Fruit fly (Drosophila melanogaster) whole organism, embryonic: ENCODE results near the gene Arpc1.

Experiments used
- BEAF-32 ChIP-seq: fragments of 200-800 bp; sonication (Bioruptor generic); optimal IDR thresholded peaks from 3 replicates; lab custom pipeline; 2017; ENCODE audit warnings: missing biosample characterization, missing genetic modification characterization, mild to moderate bottlenecking, moderate library complexity, missing genetic modification reagents
- C15 ChIP-seq: fragments of 200-800 bp; sonication (Bioruptor generic); IDR thresholded peaks from 3 replicates; pipeline ENCODE4 v1.3.6; 2022; ENCODE audit warnings: missing biosample characterization, missing genetic modification characterization
- CG10274 ChIP-seq: fragments of 200-800 bp; sonication (Bioruptor generic); optimal IDR thresholded peaks from 3 replicates; lab custom pipeline; 2017; ENCODE audit warnings: missing biosample characterization, mild to moderate bottlenecking, missing genetic modification characterization
- CG10543 ChIP-seq: fragments of 200-800 bp; sonication (Bioruptor generic); optimal IDR thresholded peaks from 3 replicates; lab custom pipeline; 2017; ENCODE audit warnings: missing biosample characterization, mild to moderate bottlenecking, missing genetic modification characterization, moderate library complexity
- CG11504 ChIP-seq: fragments of 200-800 bp; sonication (Bioruptor generic); optimal IDR thresholded peaks from 3 replicates; lab custom pipeline; 2019; ENCODE audit warnings: missing biosample characterization, mild to moderate bottlenecking, missing genetic modification characterization, moderate library complexity
- CG12104 ChIP-seq: fragments of 200-800 bp; sonication (Bioruptor generic); optimal IDR thresholded peaks from 3 replicates; lab custom pipeline; 2016; ENCODE audit warnings: missing biosample characterization, missing genetic modification characterization
- CG12219 ChIP-seq: fragments of 200-800 bp; sonication (Bioruptor generic); optimal IDR thresholded peaks from 3 replicates; lab custom pipeline; 2018; ENCODE audit warnings: missing biosample characterization, mild to moderate bottlenecking, missing genetic modification characterization
- CG12299 ChIP-seq: fragments of 200-800 bp; sonication (Bioruptor generic); optimal IDR thresholded peaks from 2 replicates; lab custom pipeline; 2018; ENCODE audit warnings: missing biosample characterization, mild to moderate bottlenecking, missing genetic modification characterization
- CG13424 ChIP-seq: fragments of 200-800 bp; sonication (Bioruptor generic); optimal IDR thresholded peaks from 2 replicates; lab custom pipeline; 2019; ENCODE audit warnings: missing biosample characterization, mild to moderate bottlenecking, missing genetic modification characterization, moderate library complexity
- CG14710 ChIP-seq: fragments of 200-800 bp; sonication (Bioruptor generic); optimal IDR thresholded peaks from 3 replicates; lab custom pipeline; 2019; ENCODE audit warnings: missing biosample characterization, mild to moderate bottlenecking, missing genetic modification characterization, moderate library complexity
- CG16813 ChIP-seq: fragments of 200-800 bp; sonication (Bioruptor generic); IDR thresholded peaks from 3 replicates; pipeline ENCODE4 v1.3.6; 2022; ENCODE audit warnings: missing biosample characterization, missing genetic modification characterization; ENCODE audit not compliant: partially characterized antibody
- CG17361 ChIP-seq: fragments of 200-800 bp; sonication (Bioruptor generic); IDR thresholded peaks from 3 replicates; pipeline ENCODE4 v1.3.6; 2022; ENCODE audit warnings: missing biosample characterization, missing genetic modification characterization
- CG17385 ChIP-seq: fragments of 200-800 bp; sonication (Bioruptor generic); optimal IDR thresholded peaks from 3 replicates; lab custom pipeline; 2018; ENCODE audit warnings: missing biosample characterization, mild to moderate bottlenecking, missing genetic modification characterization
- CG17612 ChIP-seq: fragments of 200-800 bp; sonication (Bioruptor generic); IDR thresholded peaks from 2 replicates; pipeline ENCODE4 v1.3.6; 2022; ENCODE audit warnings: missing biosample characterization, missing genetic modification characterization
- CG18764 ChIP-seq: fragments of 200-800 bp; sonication (Bioruptor generic); optimal IDR thresholded peaks from 3 replicates; lab custom pipeline; 2016; ENCODE audit warnings: missing biosample characterization, missing genetic modification characterization
- CG2202 ChIP-seq: fragments of 200-800 bp; sonication (Bioruptor generic); optimal IDR thresholded peaks from 2 replicates; lab custom pipeline; 2018; ENCODE audit warnings: missing biosample characterization, mild to moderate bottlenecking, missing genetic modification characterization
- CG32767 ChIP-seq: fragments of 200-800 bp; sonication (Bioruptor generic); IDR thresholded peaks from 2 replicates; pipeline ENCODE4 v1.3.6; 2022; ENCODE audit warnings: missing biosample characterization, missing genetic modification characterization
- CG4617 ChIP-seq: fragments of 200-800 bp; sonication (Bioruptor generic); optimal IDR thresholded peaks from 3 replicates; lab custom pipeline; 2016; ENCODE audit warnings: missing biosample characterization, missing genetic modification characterization, borderline replicate concordance
- CG4854 ChIP-seq: fragments of 200-800 bp; sonication (Bioruptor generic); optimal IDR thresholded peaks from 2 replicates; lab custom pipeline; 2016; ENCODE audit warnings: missing biosample characterization, missing genetic modification characterization, inconsistent platforms
- CG9437 ChIP-seq: fragments of 200-800 bp; sonication (Bioruptor generic); optimal IDR thresholded peaks from 2 replicates; lab custom pipeline; 2018; ENCODE audit warnings: missing biosample characterization, mild to moderate bottlenecking, missing genetic modification characterization
- Deaf1 ChIP-seq: fragments of 200-800 bp; optimal IDR thresholded peaks from 3 replicates; lab custom pipeline; 2019; ENCODE audit warnings: missing biosample characterization, mild to moderate bottlenecking, missing genetic modification characterization, moderate library complexity
- HLH54F ChIP-seq: fragments of 200-800 bp; sonication (Bioruptor generic); optimal IDR thresholded peaks from 3 replicates; lab custom pipeline; 2016; ENCODE audit warnings: missing biosample characterization, missing genetic modification characterization
- HLHmδ ChIP-seq: fragments of 200-800 bp; sonication (Bioruptor generic); optimal IDR thresholded peaks from 2 replicates; lab custom pipeline; 2018; ENCODE audit warnings: missing biosample characterization, mild to moderate bottlenecking, missing genetic modification characterization, moderate library complexity
- Hey ChIP-seq: fragments of 200-800 bp; sonication (Bioruptor generic); optimal IDR thresholded peaks from 3 replicates; lab custom pipeline; 2018; ENCODE audit warnings: missing biosample characterization, mild to moderate bottlenecking, missing genetic modification characterization
- Max ChIP-seq: fragments of 200-800 bp; sonication (Bioruptor generic); optimal IDR thresholded peaks from 2 replicates; lab custom pipeline; 2016; ENCODE audit warnings: missing biosample characterization, mild to moderate bottlenecking, missing genetic modification characterization
- Mrtf ChIP-seq: fragments of 200-800 bp; sonication (Bioruptor generic); IDR thresholded peaks from 3 replicates; pipeline ENCODE4 v1.3.6; 2022; ENCODE audit warnings: missing biosample characterization, missing genetic modification characterization
- Nf-YC ChIP-seq: fragments of 200-800 bp; optimal IDR thresholded peaks from 3 replicates; lab custom pipeline; 2019; ENCODE audit warnings: missing biosample characterization, mild to moderate bottlenecking, missing genetic modification characterization, moderate library complexity
- NfI ChIP-seq: fragments of 200-800 bp; sonication (Bioruptor generic); optimal IDR thresholded peaks from 3 replicates; lab custom pipeline; 2018; ENCODE audit warnings: missing biosample characterization, mild to moderate bottlenecking, missing genetic modification characterization, moderate library complexity
- Rx ChIP-seq: fragments of 200-800 bp; sonication (Bioruptor generic); IDR thresholded peaks from 2 replicates; pipeline ENCODE4 v1.3.6; 2022; ENCODE audit warnings: missing biosample characterization, missing genetic modification characterization
- bbx ChIP-seq: fragments of 200-800 bp; sonication (Bioruptor generic); IDR thresholded peaks from 2 replicates; pipeline ENCODE4 v1.3.6; 2022; ENCODE audit warnings: missing biosample characterization, missing genetic modification characterization; ENCODE audit not compliant: partially characterized antibody
- bcd ChIP-seq: fragments of 200-800 bp; sonication (Bioruptor generic); optimal IDR thresholded peaks from 2 replicates; lab custom pipeline; 2017; ENCODE audit warnings: missing biosample characterization, mild to moderate bottlenecking, missing genetic modification characterization
- crp ChIP-seq, 2 experiments: fragments of 200-800 bp; sonication (Bioruptor generic); optimal IDR thresholded peaks; 2 replicates in 1 of 2; 3 replicates in 1 of 2; lab custom pipeline; 2017; ENCODE audit warnings: missing biosample characterization in 2 of 2, missing genetic modification characterization in 2 of 2, mild to moderate bottlenecking in 1 of 2, moderate library complexity in 1 of 2
- danr ChIP-seq: fragments of 200-800 bp; sonication (Bioruptor generic); IDR thresholded peaks from 2 replicates; pipeline ENCODE4 v1.3.6; 2022; ENCODE audit warnings: missing biosample characterization, missing genetic modification characterization
- dati ChIP-seq: fragments of 200-800 bp; sonication (Bioruptor generic); IDR thresholded peaks from 2 replicates; pipeline ENCODE4 v1.3.6; 2022; ENCODE audit warnings: missing biosample characterization, missing genetic modification characterization
- gro ChIP-seq: fragments of 200-800 bp; sonication (Bioruptor generic); optimal IDR thresholded peaks from 2 replicates; lab custom pipeline; 2016; ENCODE audit warnings: missing biosample characterization, missing genetic modification characterization
- ham ChIP-seq: fragments of 200-800 bp; sonication (Bioruptor generic); IDR thresholded peaks from 2 replicates; pipeline ENCODE4 v1.3.6; 2022; ENCODE audit warnings: missing biosample characterization, missing genetic modification characterization
- hkb ChIP-seq, 2 experiments: fragments of 200-800 bp in 1 of 2; fragments of >200 bp in 1 of 2; sonication (Bioruptor generic) in 1 of 2; IDR thresholded peaks in 1 of 2; optimal IDR thresholded peaks in 1 of 2; 2 replicates each; pipeline versions ENCODE4 v1.3.6 to Lab custom; 2017 to 2022; ENCODE audit warnings: missing biosample characterization in 1 of 2, missing genetic modification characterization in 1 of 2
- jigr1 ChIP-seq: fragments of 200-800 bp; sonication (Bioruptor generic); IDR thresholded peaks from 3 replicates; pipeline ENCODE4 v1.3.6; 2022; ENCODE audit warnings: missing biosample characterization, missing genetic modification characterization
- jumu ChIP-seq: fragments of 200-800 bp; sonication (Bioruptor generic); optimal IDR thresholded peaks from 3 replicates; lab custom pipeline; 2016; ENCODE audit warnings: missing biosample characterization, missing genetic modification characterization
- klu ChIP-seq: fragments of 200-800 bp; sonication (Bioruptor generic); IDR thresholded peaks from 2 replicates; pipeline ENCODE4 v1.3.6; 2022; ENCODE audit warnings: missing biosample characterization, missing genetic modification characterization
- mirr ChIP-seq: fragments of 200-800 bp; sonication (Bioruptor generic); optimal IDR thresholded peaks from 3 replicates; lab custom pipeline; 2018; ENCODE audit warnings: missing biosample characterization, mild to moderate bottlenecking, missing genetic modification characterization
- org-1 ChIP-seq: fragments of 200-800 bp; sonication (Bioruptor generic); optimal IDR thresholded peaks from 2 replicates; lab custom pipeline; 2017; ENCODE audit warnings: missing biosample characterization, missing genetic modification characterization
- phol ChIP-seq: fragments of 200-800 bp; sonication (Bioruptor generic); optimal IDR thresholded peaks from 3 replicates; lab custom pipeline; 2018; ENCODE audit warnings: missing biosample characterization, mild to moderate bottlenecking, missing genetic modification characterization, moderate library complexity
- pnt ChIP-seq: fragments of 200-800 bp; sonication (Bioruptor generic); optimal IDR thresholded peaks from 3 replicates; lab custom pipeline; 2016; ENCODE audit warnings: missing biosample characterization, missing genetic modification characterization
- row ChIP-seq: fragments of 200-800 bp; sonication (Bioruptor generic); IDR thresholded peaks from 3 replicates; pipeline ENCODE4 v1.3.6; 2022; ENCODE audit warnings: missing biosample characterization, missing genetic modification characterization
- schlank ChIP-seq: fragments of 200-800 bp; sonication (Bioruptor generic); optimal IDR thresholded peaks from 2 replicates; lab custom pipeline; 2018; ENCODE audit warnings: missing biosample characterization, mild to moderate bottlenecking, missing genetic modification characterization
- sob ChIP-seq: fragments of 200-800 bp; sonication (Bioruptor generic); IDR thresholded peaks from 2 replicates; pipeline ENCODE4 v1.3.6; 2022; ENCODE audit warnings: missing biosample characterization, missing genetic modification characterization
- sr ChIP-seq: fragments of 200-800 bp; sonication (Bioruptor generic); IDR thresholded peaks from 3 replicates; pipeline ENCODE4 v1.3.6; 2022; ENCODE audit warnings: missing biosample characterization, missing genetic modification characterization
- zfh1 ChIP-seq: fragments of 200-800 bp; sonication (Bioruptor generic); IDR thresholded peaks from 3 replicates; pipeline ENCODE4 v1.3.6; 2022; ENCODE audit warnings: missing biosample characterization, missing genetic modification characterization

Arpc1 gene

dm6 chr2L:13783264-13784154, 46.0 kb downstream of the Arpc1 start, which contains the start of gene Eato (continued):
- TF ChIP-seq bcd (GFP tag; lab: Kevin White, UChicago) (no peak), CG16813 (peak; percentile 55), CG18764 (GFP tag; lab: Kevin White, UChicago) (no peak), phol (tag; lab: Kevin White, UChicago) (peak; percentile 38), CG14710 (tag; lab: Kevin White, UChicago) (peak; percentile 30), Hey (no peak), CG12219 (GFP tag; lab: Kevin White, UChicago) (no peak), CG4854 (GFP tag; lab: Kevin White, UChicago) (no peak), hkb (optimal IDR thresholded peaks at IDR 0.05; lab: Kevin White, UChicago) (no peak), hkb (GFP tag; IDR thresholded peaks at IDR 0.05; lab: Robert Waterston, UW) (no peak), CG17361 (GFP tag; lab: Robert Waterston, UW) (0 out of 3 replicates have a peak, but pooled peaks have one; percentile 55), sob (GFP tag; lab: Robert Waterston, UW) (no peak), bbx (GFP tag; lab: Robert Waterston, UW) (peak; percentile 60), schlank (no peak), Rx (0 out of 2 replicates have a peak, but pooled peaks have one; percentile 8), HLH54F (GFP tag; lab: Kevin White, UChicago) (no peak), sr (GFP tag; lab: Robert Waterston, UW) (no peak), BEAF-32 (GFP tag; lab: Kevin White, UChicago) (peak; percentile 66), CG11504 (tag; lab: Kevin White, UChicago) (no peak), dati (GFP tag; lab: Robert Waterston, UW) (no peak), mirr (GFP tag; lab: Kevin White, UChicago) (no peak), HLHmδ (GFP tag; lab: Kevin White, UChicago) (no peak), CG10274 (GFP tag; lab: Kevin White, UChicago) (no peak), CG12299 (tag; lab: Kevin White, UChicago) (no peak), org-1 (no peak), C15 (GFP tag; lab: Robert Waterston, UW) (no peak), Deaf1 (no peak), Nf-YC (tag; lab: Kevin White, UChicago) (peak; percentile 36), Max (GFP tag; lab: Kevin White, UChicago) (no peak), CG17385 (GFP tag; lab: Kevin White, UChicago) (no peak), crp (GFP tag; optimal IDR thresholded peaks at IDR 0.05; lab: Kevin White, UChicago) (no peak), CG32767 (no peak), gro (no peak), NfI (GFP tag; lab: Kevin White, UChicago) (no peak), jigr1 (no peak), Mrtf (no peak), CG9437 (GFP tag; lab: Kevin White, UChicago) (peak; percentile 17), pnt (GFP tag; lab: Kevin White, UChicago) (no peak), CG12104 (GFP tag; lab: Kevin White, UChicago) (no peak), klu (GFP tag; lab: Robert Waterston, UW) (no peak), CG17612 (GFP tag; lab: Robert Waterston, UW) (no peak), jumu (GFP tag; lab: Kevin White, UChicago) (no peak), row (GFP tag; lab: Robert Waterston, UW) (peak; percentile 73), CG13424 (tag; lab: Kevin White, UChicago) (peak; percentile 16), CG4617 (GFP tag; lab: Kevin White, UChicago) (no peak), ham (GFP tag; lab: Robert Waterston, UW) (no peak), zfh1 (GFP tag; lab: Robert Waterston, UW) (no peak), CG2202 (no peak), danr (GFP tag; lab: Robert Waterston, UW) (no peak), CG10543 (GFP tag; lab: Kevin White, UChicago) (no peak)
